Fruit fly (Drosophila melanogaster): ENCODE measurements around the gene Cbs.

Cbs gene

DNA sequence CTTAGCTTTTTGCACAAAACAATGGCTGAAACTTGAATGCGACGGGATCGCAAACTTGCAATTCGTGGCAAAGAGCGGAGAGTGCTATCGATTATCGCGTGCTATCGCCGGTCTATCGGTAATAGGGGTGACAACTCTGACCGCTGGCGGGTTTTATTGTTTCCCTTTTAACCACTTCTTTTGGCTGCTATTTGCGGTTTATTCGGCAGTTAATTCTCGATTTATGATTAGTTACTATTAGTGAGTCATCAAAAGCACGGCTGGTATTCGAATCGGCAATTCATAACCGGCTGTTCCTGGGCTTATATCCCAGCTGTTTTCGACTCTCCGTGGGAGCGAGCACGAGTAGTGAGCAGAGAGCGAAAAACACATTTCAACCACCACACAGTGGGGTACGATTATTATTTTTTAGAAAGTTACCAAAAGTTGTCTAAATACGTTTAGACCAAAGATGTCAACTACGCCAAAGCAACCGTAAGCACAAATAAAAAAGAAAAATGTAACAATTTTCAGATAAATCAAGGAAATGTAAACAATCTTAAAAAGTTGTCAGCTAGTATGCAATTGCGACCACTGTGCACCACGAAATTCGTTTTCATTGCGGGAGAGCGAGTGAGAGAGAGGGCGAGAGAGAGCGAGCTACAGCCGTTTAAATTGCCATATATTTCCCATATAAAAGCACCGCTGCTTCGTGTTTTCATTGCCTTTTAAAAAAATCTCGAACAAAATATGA, 9.1 kb downstream of the Cbs start, which contains the start of the genes Stt3A and bves (continued):
- TF ChIP-seq sob (GFP tag; IDR thresholded peaks at IDR 0.05) (peak; percentile 98), fu2 (GFP tag; optimal IDR thresholded peaks at IDR 0.05) (peak; percentile 98), CG10267 (tag; optimal IDR thresholded peaks at IDR 0.05) (peak; percentile 97), CG11093 (GFP tag; IDR thresholded peaks at IDR 0.05) (peak; percentile 94), yki (optimal IDR thresholded peaks at IDR 0.05) (no peak), Eip74EF (GFP tag; optimal IDR thresholded peaks at IDR 0.05) (peak in 1 of 2 experiments; percentile 98), gem (tag; optimal IDR thresholded peaks at IDR 0.05) (peak; percentile 99), CG11504 (tag; optimal IDR thresholded peaks at IDR 0.05) (peak; percentile 97), ems (GFP tag; optimal IDR thresholded peaks at IDR 0.05) (peak; percentile 99), slbo (GFP tag; IDR thresholded peaks at IDR 0.05) (peak; percentile 97), HLH54F (GFP tag; optimal IDR thresholded peaks at IDR 0.05) (peak; percentile 98), psq (GFP tag; optimal IDR thresholded peaks at IDR 0.05) (peak; percentile 94), sqz (GFP tag; optimal IDR thresholded peaks at IDR 0.05) (peak; percentile 95), CG17186 (GFP tag; optimal IDR thresholded peaks at IDR 0.05) (peak; percentile 92), ro (GFP tag; IDR thresholded peaks at IDR 0.05) (peak; percentile 92), abd-A (tag; optimal IDR thresholded peaks at IDR 0.05) (peak; percentile 93), CG4707 (GFP tag; optimal IDR thresholded peaks at IDR 0.05) (peak; percentile 100), trem (tag; optimal IDR thresholded peaks at IDR 0.05) (peak; percentile 96), Pdp1 (GFP tag; optimal IDR thresholded peaks at IDR 0.05) (peak; percentile 97 to 98), MTF-1 (GFP tag; optimal IDR thresholded peaks at IDR 0.05; ENCODE audit: borderline replicate concordance) (peak; percentile 97), trh (GFP tag; optimal IDR thresholded peaks at IDR 0.05) (peak; percentile 94), pan (optimal IDR thresholded peaks at IDR 0.05) (no peak), pan (GFP tag; optimal IDR thresholded peaks at IDR 0.05 in 1 of 2, IDR thresholded peaks at IDR 0.05 in 1 of 2) (peak in 1 of 2 experiments; percentile 97), CG32772 (GFP tag; IDR thresholded peaks at IDR 0.05) (peak; percentile 96), Mes4 (GFP tag; optimal IDR thresholded peaks at IDR 0.05) (peak; percentile 98), CTCF (GFP tag; optimal IDR thresholded peaks at IDR 0.05) (peak; percentile 76), CG30020 (tag; optimal IDR thresholded peaks at IDR 0.05) (peak; percentile 87), CG10979 (tag; optimal IDR thresholded peaks at IDR 0.05) (peak; percentile 99), Ssrp (tag; optimal IDR thresholded peaks at IDR 0.05) (peak; percentile 97), Ets65A (GFP tag) (peak; percentile 100), sisA (GFP tag; IDR thresholded peaks at IDR 0.05) (peak; percentile 96), ara (GFP tag; IDR thresholded peaks at IDR 0.05) (peak; percentile 99), CG9876 (GFP tag; optimal IDR thresholded peaks at IDR 0.05) (peak; percentile 96), ranshi (GFP tag; IDR thresholded peaks at IDR 0.05) (peak; percentile 98), CG6854 (GFP tag; optimal IDR thresholded peaks at IDR 0.05) (peak; percentile 98), crol (GFP tag; IDR thresholded peaks at IDR 0.05) (peak; percentile 64), CG2889 (GFP tag; IDR thresholded peaks at IDR 0.05) (peak; percentile 96), CG14667 (GFP tag; IDR thresholded peaks at IDR 0.05) (peak; percentile 95), CG11696 (GFP tag; IDR thresholded peaks at IDR 0.05) (peak; percentile 94), CG4854 (GFP tag; optimal IDR thresholded peaks at IDR 0.05) (peak; percentile 96), CG12219 (GFP tag; optimal IDR thresholded peaks at IDR 0.05) (peak; percentile 99), Doc3 (GFP tag; IDR thresholded peaks at IDR 0.05; ENCODE audit: partially characterized antibody) (peak; percentile 63), CG11398 (GFP tag; optimal IDR thresholded peaks at IDR 0.05) (peak; percentile 99), Ada2b (GFP tag; IDR thresholded peaks at IDR 0.05) (peak; percentile 97), CG7963 (GFP tag; IDR thresholded peaks at IDR 0.05; ENCODE audit: partially characterized antibody) (no peak; the same call in 1 of the 3 replicates), E2f2 (GFP tag; IDR thresholded peaks at IDR 0.05) (peak; percentile 89), klu (GFP tag; IDR thresholded peaks at IDR 0.05) (peak; percentile 92), CG8290 (GFP tag; optimal IDR thresholded peaks at IDR 0.05) (peak; percentile 96), CG8290 (tag; optimal IDR thresholded peaks at IDR 0.05) (peak; percentile 84 to 93), stc (GFP tag; IDR thresholded peaks at IDR 0.05) (peak; percentile 97), CG7745 (tag; optimal IDR thresholded peaks at IDR 0.05) (peak; percentile 87)

Measured in whole organism, embryonic.